Worm (Caenorhabditis elegans) whole organism, L1 larva: ENCODE measurements around the gene F21C10.6.

Experiments used
- C04F5.9 ChIP-seq: sonication (generic microtip); optimal IDR thresholded peaks from 2 replicates; lab custom pipeline; 2016; ENCODE audit warnings: missing genetic modification characterization, missing compliant biosample characterization
- aha-1 ChIP-seq: fragments of 150-350 bp; optimal IDR thresholded peaks from 2 replicates; lab custom pipeline; 2014; ENCODE audit warnings: missing biosample characterization, missing genetic modification characterization
- aly-2 ChIP-seq: fragments of 150-350 bp; optimal IDR thresholded peaks from 2 replicates; lab custom pipeline; 2014; ENCODE audit warnings: missing biosample characterization, missing genetic modification characterization
- ama-1 ChIP-seq: fragments of 150-350 bp; optimal IDR thresholded peaks from 2 replicates; lab custom pipeline; 2014
- blmp-1 ChIP-seq: fragments of 150-350 bp; optimal IDR thresholded peaks from 2 replicates; lab custom pipeline; 2014; ENCODE audit warnings: missing biosample characterization, missing genetic modification characterization
- ceh-82 ChIP-seq, 3 experiments: fragments of 150-350 bp in 1 of 3; sonication (generic microtip) in 2 of 3; optimal IDR thresholded peaks; 2 replicates each; lab custom pipeline; 2014 to 2017; ENCODE audit warnings: missing biosample characterization in 3 of 3, missing genetic modification characterization in 3 of 3
- ceh-90 ChIP-seq: sonication (generic microtip); optimal IDR thresholded peaks from 2 replicates; lab custom pipeline; 2016; ENCODE audit warnings: missing genetic modification characterization, missing compliant biosample characterization
- dpl-1 ChIP-seq, 3 experiments: fragments of 150-350 bp in 2 of 3; sonication (generic microtip) in 1 of 3; optimal IDR thresholded peaks; 2 replicates each; lab custom pipeline; 2014 to 2017; ENCODE audit warnings: missing biosample characterization in 3 of 3, missing genetic modification characterization in 3 of 3, missing genetic modification reagents in 3 of 3
- dsc-1 ChIP-seq: sonication (generic microtip); optimal IDR thresholded peaks from 2 replicates; lab custom pipeline; 2016; ENCODE audit warnings: mild to moderate bottlenecking, missing genetic modification characterization, missing compliant biosample characterization
- efl-3 ChIP-seq: fragments of 200-800 bp; sonication (Bioruptor generic); optimal IDR thresholded peaks from 2 replicates; lab custom pipeline; 2018; ENCODE audit warnings: mild to moderate bottlenecking, missing genetic modification characterization, missing compliant biosample characterization
- egl-13 ChIP-seq: sonication (generic microtip); optimal IDR thresholded peaks from 2 replicates; lab custom pipeline; 2016; ENCODE audit warnings: missing genotype, missing genetic modification reagents, missing genetic modification characterization, missing compliant biosample characterization
- elt-2 ChIP-seq: sonication (generic microtip); optimal IDR thresholded peaks from 2 replicates; lab custom pipeline; 2016; ENCODE audit warnings: missing genetic modification characterization, mild to moderate bottlenecking, inconsistent platforms, missing compliant biosample characterization, missing genetic modification reagents
- elt-3 ChIP-seq, 6 experiments: fragments of 150-350 bp in 1 of 6; sonication (generic microtip); optimal IDR thresholded peaks; 2 replicates each; lab custom pipeline; 2017 to 2018; ENCODE audit warnings: missing biosample characterization in 6 of 6, missing genetic modification characterization in 6 of 6, inconsistent platforms in 1 of 6
- ets-5 ChIP-seq: fragments of 200-800 bp; sonication (Bioruptor generic); IDR thresholded peaks from 2 replicates; pipeline ENCODE4 v1.3.6; 2022; ENCODE audit warnings: missing genetic modification characterization, missing compliant biosample characterization
- fos-1 ChIP-seq: fragments of 150-350 bp; optimal IDR thresholded peaks from 2 replicates; lab custom pipeline; 2014; ENCODE audit warnings: missing biosample characterization, missing genetic modification characterization
- hlh-17 ChIP-seq: fragments of 200-800 bp; sonication (Bioruptor generic); optimal IDR thresholded peaks from 2 replicates; lab custom pipeline; 2018; ENCODE audit warnings: missing genetic modification characterization, mild to moderate bottlenecking, missing compliant biosample characterization, moderate library complexity, borderline replicate concordance
- hlh-4 ChIP-seq: sonication (generic microtip); optimal IDR thresholded peaks from 2 replicates; lab custom pipeline; 2016; ENCODE audit warnings: mild to moderate bottlenecking, missing genetic modification characterization, missing compliant biosample characterization
- hpl-2 ChIP-seq: fragments of 150-350 bp; optimal IDR thresholded peaks from 2 replicates; lab custom pipeline; 2014; ENCODE audit warnings: missing biosample characterization, missing genetic modification reagents, missing genetic modification characterization
- isw-1 ChIP-seq: fragments of 200-800 bp; sonication (Bioruptor generic); IDR thresholded peaks from 2 replicates; pipeline ENCODE4 v1.3.6; 2022; ENCODE audit warnings: missing genetic modification characterization, missing compliant biosample characterization
- jun-1 ChIP-seq: fragments of 150-350 bp; optimal IDR thresholded peaks from 2 replicates; lab custom pipeline; 2014; ENCODE audit warnings: missing biosample characterization, missing genetic modification reagents, missing genetic modification characterization
- lin-14 ChIP-seq: fragments of 200-800 bp; sonication (Bioruptor generic); optimal IDR thresholded peaks from 2 replicates; lab custom pipeline; 2018; ENCODE audit warnings: mild to moderate bottlenecking, missing genetic modification characterization, moderate library complexity, missing compliant biosample characterization
- lin-35 ChIP-seq, 2 experiments: fragments of 150-350 bp; optimal IDR thresholded peaks; 2 replicates each; lab custom pipeline; 2014; ENCODE audit warnings: missing biosample characterization in 2 of 2, missing genetic modification characterization in 2 of 2, missing genetic modification reagents in 2 of 2
- mab-9 ChIP-seq: fragments of 200-800 bp; sonication (Bioruptor generic); IDR thresholded peaks from 2 replicates; pipeline ENCODE4 v1.3.6; 2022; ENCODE audit warnings: missing genetic modification reagents, missing genetic modification characterization, missing compliant biosample characterization
- mdl-1 ChIP-seq, 2 experiments: fragments of 150-350 bp; optimal IDR thresholded peaks; 2 replicates each; lab custom pipeline; 2014 to 2017; ENCODE audit warnings: missing biosample characterization in 2 of 2, missing genetic modification characterization in 2 of 2, inconsistent platforms in 1 of 2
- mef-2 ChIP-seq: fragments of 150-350 bp; optimal IDR thresholded peaks from 2 replicates; lab custom pipeline; 2014; ENCODE audit warnings: missing biosample characterization, missing genetic modification characterization
- nhr-19 ChIP-seq: fragments of 200-800 bp; sonication (Bioruptor generic); conservative IDR thresholded peaks from 2 replicates; pipeline ENCODE4 v1.3.6; 2022; ENCODE audit warnings: missing genetic modification characterization, missing compliant biosample characterization
- nhr-20 ChIP-seq: sonication (generic microtip); optimal IDR thresholded peaks from 2 replicates; lab custom pipeline; 2016; ENCODE audit warnings: mild to moderate bottlenecking, missing genetic modification characterization, missing compliant biosample characterization
- nhr-28 ChIP-seq: fragments of 150-350 bp; optimal IDR thresholded peaks from 2 replicates; lab custom pipeline; 2014; ENCODE audit warnings: missing biosample characterization, missing genetic modification characterization
- nhr-47 ChIP-seq: sonication (generic microtip); optimal IDR thresholded peaks from 2 replicates; lab custom pipeline; 2016; ENCODE audit warnings: mild to moderate bottlenecking, missing genetic modification characterization, moderate library complexity, missing compliant biosample characterization
- nhr-71 ChIP-seq: sonication (generic microtip); optimal IDR thresholded peaks from 2 replicates; lab custom pipeline; 2016; ENCODE audit warnings: mild to moderate bottlenecking, missing genetic modification characterization, moderate library complexity, missing compliant biosample characterization
- nhr-76 ChIP-seq: sonication (generic microtip); optimal IDR thresholded peaks from 2 replicates; lab custom pipeline; 2017; ENCODE audit warnings: missing biosample characterization, missing genetic modification characterization
- nhr-85 ChIP-seq: sonication (generic microtip); peaks from one replicate; lab custom pipeline; 2016; ENCODE audit warnings: missing genetic modification characterization, inconsistent platforms, missing compliant biosample characterization
- nhr-90 ChIP-seq: sonication (generic microtip); optimal IDR thresholded peaks from 2 replicates; lab custom pipeline; 2016; ENCODE audit warnings: mild to moderate bottlenecking, missing genetic modification characterization, missing compliant biosample characterization; ENCODE audit not compliant: poor library complexity
- pqm-1 ChIP-seq: sonication (generic microtip); optimal IDR thresholded peaks from 3 replicates; lab custom pipeline; 2017; ENCODE audit warnings: missing biosample characterization, missing genetic modification characterization
- rnt-1 ChIP-seq: sonication (generic microtip); optimal IDR thresholded peaks from 2 replicates; lab custom pipeline; 2016; ENCODE audit warnings: mild to moderate bottlenecking, missing genetic modification characterization, moderate library complexity, missing compliant biosample characterization
- skn-1 ChIP-seq: fragments of 150-350 bp; optimal IDR thresholded peaks from 2 replicates; lab custom pipeline; 2014; ENCODE audit warnings: missing biosample characterization, missing genetic modification characterization
- snu-23 ChIP-seq: sonication (generic microtip); optimal IDR thresholded peaks from 2 replicates; lab custom pipeline; 2016; ENCODE audit warnings: missing genetic modification characterization, missing compliant biosample characterization
- sptf-1 ChIP-seq: fragments of 150-350 bp; optimal IDR thresholded peaks from 2 replicates; lab custom pipeline; 2014; ENCODE audit warnings: missing biosample characterization, missing genetic modification characterization
- swsn-7 ChIP-seq: sonication (generic microtip); optimal IDR thresholded peaks from 2 replicates; lab custom pipeline; 2016; ENCODE audit warnings: missing genetic modification characterization, missing compliant biosample characterization
- tbx-2 ChIP-seq: sonication (generic microtip); optimal IDR thresholded peaks from 2 replicates; lab custom pipeline; 2016; ENCODE audit warnings: missing genetic modification characterization, missing compliant biosample characterization
- unc-130 ChIP-seq: fragments of 150-350 bp; optimal IDR thresholded peaks from 2 replicates; lab custom pipeline; 2017; ENCODE audit warnings: missing biosample characterization, missing genetic modification characterization, inconsistent platforms
- unc-30 ChIP-seq: sonication (generic microtip); optimal IDR thresholded peaks from 2 replicates; lab custom pipeline; 2017; ENCODE audit warnings: missing biosample characterization, missing genetic modification characterization
- unc-86 ChIP-seq: sonication (generic microtip); optimal IDR thresholded peaks from 2 replicates; lab custom pipeline; 2016; ENCODE audit warnings: missing genetic modification characterization, missing compliant biosample characterization
- unc-98 ChIP-seq: fragments of 200-800 bp; sonication (Bioruptor generic); IDR thresholded peaks from 2 replicates; pipeline ENCODE4 v1.3.6; 2022; ENCODE audit warnings: missing genetic modification characterization, missing compliant biosample characterization
- vab-15 ChIP-seq: sonication (generic microtip); optimal IDR thresholded peaks from 2 replicates; lab custom pipeline; 2017; ENCODE audit warnings: missing genotype, mild to moderate bottlenecking, missing genetic modification characterization, missing compliant biosample characterization
- ztf-4 ChIP-seq: fragments of 150-350 bp; optimal IDR thresholded peaks from 2 replicates; lab custom pipeline; 2014; ENCODE audit warnings: missing biosample characterization, missing genetic modification characterization

F21C10.6 gene

DNA sequence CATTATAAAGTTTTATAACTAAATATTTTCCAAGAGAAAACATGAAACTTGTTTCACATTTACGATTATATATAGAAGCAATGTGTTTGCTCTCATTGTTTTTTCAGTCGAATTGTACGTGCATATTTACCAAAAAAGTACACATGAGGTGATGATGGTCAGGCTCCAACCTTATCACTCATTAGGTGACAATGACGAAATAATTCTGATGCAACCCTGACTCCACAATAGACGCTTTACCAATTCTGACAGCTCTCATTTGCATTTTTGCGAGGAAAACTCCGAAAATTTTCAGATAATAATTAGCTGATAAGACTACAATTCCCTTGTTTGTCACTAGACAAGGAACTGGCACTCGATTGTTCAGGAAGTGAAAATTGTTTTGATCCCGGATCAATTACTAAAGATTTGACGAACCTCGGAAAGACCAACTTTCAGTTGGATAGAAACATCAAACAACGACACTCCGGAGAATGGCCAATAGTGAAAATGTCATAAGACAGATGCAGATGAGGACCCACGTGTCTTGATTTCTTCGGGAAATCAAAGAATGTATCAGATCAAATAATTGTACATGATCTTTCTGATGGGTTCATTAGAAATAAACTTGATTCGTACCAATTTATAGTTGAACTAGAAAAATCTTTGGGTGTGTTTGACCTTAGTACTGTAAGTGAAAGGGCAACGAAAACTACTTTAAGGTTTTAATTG lies 45.3 kb upstream of the F21C10.6 start:
- TF ChIP-seq swsn-7 (tag; lab: Kevin White, UChicago), result no peak
- no peak for TF ChIP-seq nhr-76 (tag; lab: Kevin White, UChicago)
- TF ChIP-seq nhr-85 (tag; lab: Kevin White, UChicago), result peak; percentile 78
- TF ChIP-seq snu-23 (GFP tag; lab: Kevin White, UChicago), result peak; percentile 37
- no peak for TF ChIP-seq isw-1 (GFP tag; lab: Robert Waterston, UW)
- no peak for TF ChIP-seq unc-98 (GFP tag; lab: Robert Waterston, UW)
- peak; percentile 26 for TF ChIP-seq jun-1 (tag; lab: Kevin White, UChicago)
- no peak for TF ChIP-seq C04F5.9 (tag; lab: Kevin White, UChicago)
- TF ChIP-seq hlh-17 (GFP tag; lab: Kevin White, UChicago), result no peak
- TF ChIP-seq nhr-20 (tag; lab: Kevin White, UChicago), result peak; percentile 81
- TF ChIP-seq blmp-1 (tag; lab: Kevin White, UChicago), result peak; percentile 87
- TF ChIP-seq lin-35 (GFP tag; optimal IDR thresholded peaks at IDR 0.05; lab: Kevin White, UChicago), result peak in 1 of 2 experiments; percentile 70
- TF ChIP-seq tbx-2 (tag; lab: Kevin White, UChicago), result peak; percentile 9
- TF ChIP-seq elt-3 (tag; optimal IDR thresholded peaks at IDR 0.05; lab: Kevin White, UChicago), result peak in 1 of 6 experiments; percentile 69
- peak; percentile 75 for TF ChIP-seq elt-2 (tag; lab: Kevin White, UChicago)
- peak; percentile 22 for TF ChIP-seq skn-1 (tag; lab: Kevin White, UChicago)
- TF ChIP-seq hpl-2 (GFP tag; lab: Kevin White, UChicago), result no peak
- TF ChIP-seq unc-86 (tag; lab: Kevin White, UChicago), result no peak
- TF ChIP-seq mdl-1 (tag; optimal IDR thresholded peaks at IDR 0.05; lab: Kevin White, UChicago), result peak in 1 of 2 experiments; percentile 45
- peak; percentile 35 for TF ChIP-seq lin-14 (GFP tag; lab: Kevin White, UChicago)
- no peak for TF ChIP-seq ceh-82 (tag; optimal IDR thresholded peaks at IDR 0.05; lab: Kevin White, UChicago)
- peak; percentile 37 for TF ChIP-seq nhr-71 (tag; lab: Kevin White, UChicago)
- peak; percentile 61 for TF ChIP-seq nhr-19 (GFP tag; lab: Robert Waterston, UW)
- TF ChIP-seq nhr-90 (tag; lab: Kevin White, UChicago), result peak; percentile 1
- TF ChIP-seq unc-130 (tag; lab: Kevin White, UChicago), result peak; percentile 19

DNA sequence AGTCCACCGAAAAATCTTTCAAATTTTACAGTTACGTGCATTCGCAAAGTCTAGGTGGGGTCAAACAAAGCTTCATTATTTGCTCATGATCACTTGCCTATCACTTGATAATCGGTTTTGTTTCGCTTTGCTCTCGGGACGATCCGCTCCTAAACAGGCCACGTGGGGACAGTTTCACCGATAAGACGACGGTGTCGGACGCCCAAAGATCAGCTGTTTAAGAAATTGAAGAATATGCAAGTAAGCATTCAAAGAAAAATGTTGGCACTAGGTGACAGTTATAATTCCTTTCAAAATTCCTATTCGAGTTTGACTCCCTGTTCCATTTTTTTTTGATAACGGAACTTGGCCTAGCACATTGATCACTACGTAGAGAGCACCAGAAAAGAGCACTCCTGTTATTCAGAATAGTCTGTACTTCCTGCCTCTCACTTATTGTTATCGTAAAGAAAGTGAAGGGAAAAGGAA lies 44.3 kb upstream of the F21C10.6 start:
- TF ChIP-seq hlh-4 (tag; lab: Kevin White, UChicago) (no peak), rnt-1 (no peak), unc-130 (tag; lab: Kevin White, UChicago) (no peak), nhr-71 (tag; lab: Kevin White, UChicago) (peak; percentile 46), nhr-76 (tag; lab: Kevin White, UChicago) (no peak), mef-2 (tag; lab: Kevin White, UChicago) (no peak), ets-5 (no peak), aha-1 (tag; lab: Kevin White, UChicago) (no peak), efl-3 (GFP tag; lab: Kevin White, UChicago) (no peak), ama-1 (no peak), nhr-47 (no peak), dsc-1 (tag; lab: Kevin White, UChicago) (no peak), hpl-2 (GFP tag; lab: Kevin White, UChicago) (no peak), lin-14 (GFP tag; lab: Kevin White, UChicago) (peak; percentile 11), unc-86 (tag; lab: Kevin White, UChicago) (no peak), nhr-85 (tag; lab: Kevin White, UChicago) (no peak), hlh-17 (GFP tag; lab: Kevin White, UChicago) (no peak), unc-30 (tag; lab: Kevin White, UChicago) (no peak), vab-15 (no peak), mab-9 (no peak), dpl-1 (GFP tag; optimal IDR thresholded peaks at IDR 0.05; lab: Kevin White, UChicago) (no peak), nhr-90 (tag; lab: Kevin White, UChicago) (peak; percentile 52), swsn-7 (tag; lab: Kevin White, UChicago) (no peak), sptf-1 (no peak), nhr-28 (tag; lab: Kevin White, UChicago) (no peak), fos-1 (tag; lab: Kevin White, UChicago) (no peak), elt-3 (tag; optimal IDR thresholded peaks at IDR 0.05; lab: Kevin White, UChicago) (no peak), egl-13 (peak; percentile 14), blmp-1 (tag; lab: Kevin White, UChicago) (no peak), ztf-4 (tag; lab: Kevin White, UChicago) (no peak), aly-2 (tag; lab: Kevin White, UChicago) (no peak), ceh-90 (no peak), snu-23 (GFP tag; lab: Kevin White, UChicago) (no peak), nhr-19 (GFP tag; lab: Robert Waterston, UW) (peak; percentile 25; the same call in 1 of the 2 replicates), pqm-1 (tag; lab: Kevin White, UChicago) (no peak), tbx-2 (tag; lab: Kevin White, UChicago) (no peak), isw-1 (GFP tag; lab: Robert Waterston, UW) (no peak)
